Fruit fly (Drosophila melanogaster) whole organism, embryonic: Measurements from ENCODE around the gene Pif1B.

ENCODE experiments used
- Aef1 ChIP-seq: fragments of 200-800 bp; sonication (Bioruptor generic); IDR thresholded peaks from 3 replicates; pipeline ENCODE4 v1.3.6; 2022; ENCODE audit warnings: missing biosample characterization, missing genetic modification characterization
- Asciz ChIP-seq: fragments of 200-800 bp; sonication (Bioruptor generic); optimal IDR thresholded peaks from 2 replicates; lab custom pipeline; 2017; ENCODE audit warnings: missing biosample characterization, mild to moderate bottlenecking, missing genetic modification characterization, missing genetic modification reagents
- CG10462 ChIP-seq: fragments of 200-800 bp; sonication (Bioruptor generic); optimal IDR thresholded peaks from 2 replicates; lab custom pipeline; 2016; ENCODE audit warnings: missing biosample characterization, missing genetic modification characterization
- CG10654 ChIP-seq: fragments of 200-800 bp; sonication (Bioruptor generic); optimal IDR thresholded peaks from 2 replicates; lab custom pipeline; 2016; ENCODE audit warnings: missing biosample characterization, missing genetic modification characterization
- CG11247 ChIP-seq: fragments of 200-800 bp; sonication (Bioruptor generic); IDR thresholded peaks from 2 replicates; pipeline ENCODE4 v1.3.6; 2022; ENCODE audit warnings: missing biosample characterization, missing genetic modification characterization
- CG11560 ChIP-seq: fragments of 200-800 bp; sonication (Bioruptor generic); IDR thresholded peaks from 3 replicates; pipeline ENCODE4 v1.3.6; 2022; ENCODE audit warnings: missing biosample characterization, missing genetic modification characterization
- CG1233 ChIP-seq: fragments of 200-800 bp; sonication (Bioruptor generic); optimal IDR thresholded peaks from 4 replicates; lab custom pipeline; 2018; ENCODE audit warnings: missing biosample characterization, mild to moderate bottlenecking, missing genetic modification characterization
- CG13123 ChIP-seq: fragments of 200-800 bp; sonication (Bioruptor generic); optimal IDR thresholded peaks from 2 replicates; lab custom pipeline; 2016; ENCODE audit warnings: missing biosample characterization, missing genetic modification characterization
- CG13296 ChIP-seq: fragments of 200-800 bp; sonication (Bioruptor generic); optimal IDR thresholded peaks from 3 replicates; lab custom pipeline; 2018; ENCODE audit warnings: missing biosample characterization, mild to moderate bottlenecking, missing genetic modification characterization
- CG14050 ChIP-seq: fragments of 200-800 bp; sonication (Bioruptor generic); IDR thresholded peaks from 3 replicates; pipeline ENCODE4 v1.3.6; 2022; ENCODE audit warnings: missing biosample characterization, missing genetic modification characterization
- CG17359 ChIP-seq: fragments of 200-800 bp; sonication (Bioruptor generic); optimal IDR thresholded peaks from 3 replicates; lab custom pipeline; 2018; ENCODE audit warnings: missing biosample characterization, mild to moderate bottlenecking, missing genetic modification characterization, moderate library complexity
- CG17361 ChIP-seq: fragments of 200-800 bp; sonication (Bioruptor generic); IDR thresholded peaks from 3 replicates; pipeline ENCODE4 v1.3.6; 2022; ENCODE audit warnings: missing biosample characterization, missing genetic modification characterization
- CG17802 ChIP-seq: fragments of 200-800 bp; sonication (Bioruptor generic); optimal IDR thresholded peaks from 2 replicates; lab custom pipeline; 2018; ENCODE audit warnings: missing biosample characterization, mild to moderate bottlenecking, missing genetic modification characterization, moderate library complexity
- CG2889 ChIP-seq: fragments of 200-800 bp; sonication (Bioruptor generic); IDR thresholded peaks from 3 replicates; pipeline ENCODE4 v1.3.6; 2022; ENCODE audit warnings: missing biosample characterization, missing genetic modification characterization
- CG30403 ChIP-seq: fragments of 200-800 bp; sonication (Bioruptor generic); optimal IDR thresholded peaks from 3 replicates; lab custom pipeline; 2016; ENCODE audit warnings: missing biosample characterization, missing genetic modification characterization
- CG31388 ChIP-seq: fragments of 200-800 bp; sonication (Bioruptor generic); optimal IDR thresholded peaks from 2 replicates; lab custom pipeline; 2016; ENCODE audit warnings: missing biosample characterization, missing genetic modification characterization
- CG7839 ChIP-seq: fragments of 200-800 bp; sonication (Bioruptor generic); optimal IDR thresholded peaks from 3 replicates; lab custom pipeline; 2018; ENCODE audit warnings: missing biosample characterization, mild to moderate bottlenecking, missing genetic modification characterization, moderate library complexity
- CG8388 ChIP-seq: fragments of 200-800 bp; sonication (Bioruptor generic); optimal IDR thresholded peaks from 2 replicates; lab custom pipeline; 2019; ENCODE audit warnings: missing biosample characterization, mild to moderate bottlenecking, missing genetic modification characterization, moderate library complexity
- CG9876 ChIP-seq: fragments of 200-800 bp; sonication (Bioruptor generic); optimal IDR thresholded peaks from 2 replicates; lab custom pipeline; 2016; ENCODE audit warnings: missing biosample characterization, missing genetic modification characterization
- Chrac-16 ChIP-seq: fragments of 200-800 bp; sonication (Bioruptor generic); optimal IDR thresholded peaks from 3 replicates; lab custom pipeline; 2016; ENCODE audit warnings: missing biosample characterization, missing genetic modification characterization
- CoRest ChIP-seq: fragments of 200-800 bp; sonication (Bioruptor generic); optimal IDR thresholded peaks from 3 replicates; lab custom pipeline; 2018; ENCODE audit warnings: missing biosample characterization, mild to moderate bottlenecking, missing genetic modification characterization, moderate library complexity
- D ChIP-seq, 2 experiments: fragments of 200-800 bp in 1 of 2; fragments of >200 bp in 1 of 2; sonication (Bioruptor generic) in 1 of 2; optimal IDR thresholded peaks; 2 replicates in 1 of 2; 3 replicates in 1 of 2; lab custom pipeline; 2017; ENCODE audit warnings: mild to moderate bottlenecking in 1 of 2, missing biosample characterization in 1 of 2, missing genetic modification characterization in 1 of 2, missing genetic modification reagents in 1 of 2
- D19B ChIP-seq: fragments of 200-800 bp; sonication (Bioruptor generic); optimal IDR thresholded peaks from 2 replicates; lab custom pipeline; 2017; ENCODE audit warnings: missing biosample characterization, mild to moderate bottlenecking, missing genetic modification characterization
- E2f2 ChIP-seq: fragments of 200-800 bp; sonication (Bioruptor generic); IDR thresholded peaks from 2 replicates; pipeline ENCODE4 v1.3.6; 2022; ENCODE audit warnings: missing biosample characterization, missing genetic modification characterization
- Eip74EF ChIP-seq, 2 experiments: fragments of 200-800 bp in 1 of 2; fragments of >200 bp in 1 of 2; sonication (Bioruptor generic) in 1 of 2; optimal IDR thresholded peaks; 2 replicates each; lab custom pipeline; 2017 to 2019; ENCODE audit warnings: missing biosample characterization in 2 of 2, missing genetic modification characterization in 2 of 2, mild to moderate bottlenecking in 1 of 2, moderate library complexity in 1 of 2
- H2.0 ChIP-seq: fragments of 200-800 bp; sonication (Bioruptor generic); IDR thresholded peaks from 2 replicates; pipeline ENCODE4 v1.3.6; 2022; ENCODE audit warnings: missing biosample characterization, missing genetic modification characterization
- HHEX ChIP-seq: fragments of 200-800 bp; sonication (Bioruptor generic); optimal IDR thresholded peaks from 3 replicates; lab custom pipeline; 2017; ENCODE audit warnings: missing biosample characterization, mild to moderate bottlenecking, missing genetic modification characterization, missing genetic modification reagents
- HLH54F ChIP-seq: fragments of 200-800 bp; sonication (Bioruptor generic); optimal IDR thresholded peaks from 3 replicates; lab custom pipeline; 2016; ENCODE audit warnings: missing biosample characterization, missing genetic modification characterization
- Hmr ChIP-seq: fragments of 200-800 bp; sonication (Bioruptor generic); optimal IDR thresholded peaks from 3 replicates; lab custom pipeline; 2017; ENCODE audit warnings: mild to moderate bottlenecking, missing biosample characterization, missing genetic modification reagents, missing genetic modification characterization
- Hr51 ChIP-seq, 2 experiments: fragments of 200-800 bp; sonication (Bioruptor generic); optimal IDR thresholded peaks; 2 replicates in 1 of 2; 3 replicates in 1 of 2; lab custom pipeline; 2016 to 2018; ENCODE audit warnings: missing biosample characterization in 2 of 2, missing genetic modification characterization in 2 of 2, mild to moderate bottlenecking in 1 of 2, moderate library complexity in 1 of 2
- Jarid2 ChIP-seq: fragments of 200-800 bp; sonication (Bioruptor generic); optimal IDR thresholded peaks from 3 replicates; lab custom pipeline; 2017; ENCODE audit warnings: mild to moderate bottlenecking, missing biosample characterization, missing genetic modification reagents, missing genetic modification characterization
- Nf-YB ChIP-seq: fragments of 200-800 bp; sonication (Bioruptor generic); optimal IDR thresholded peaks from 3 replicates; lab custom pipeline; 2019; ENCODE audit warnings: missing biosample characterization, mild to moderate bottlenecking, missing genetic modification characterization, moderate library complexity
- Oli ChIP-seq: fragments of 200-800 bp; sonication (Bioruptor generic); optimal IDR thresholded peaks from 2 replicates; lab custom pipeline; 2018; ENCODE audit warnings: missing biosample characterization, mild to moderate bottlenecking, missing genetic modification characterization, moderate library complexity
- Optix ChIP-seq: fragments of 200-800 bp; sonication (Bioruptor generic); IDR thresholded peaks from 3 replicates; pipeline ENCODE4 v1.3.6; 2022; ENCODE audit warnings: missing biosample characterization, missing genetic modification characterization
- Ptx1 ChIP-seq: fragments of 200-800 bp; sonication (Bioruptor generic); IDR thresholded peaks from 2 replicates; pipeline ENCODE4 v1.3.6; 2022; ENCODE audit warnings: missing biosample characterization, missing genetic modification characterization
- Rx ChIP-seq: fragments of 200-800 bp; sonication (Bioruptor generic); IDR thresholded peaks from 2 replicates; pipeline ENCODE4 v1.3.6; 2022; ENCODE audit warnings: missing biosample characterization, missing genetic modification characterization
- Trl ChIP-seq, 3 experiments: fragments of >200 bp in 2 of 3; fragments of 200-800 bp in 1 of 3; sonication (Bioruptor generic) in 1 of 3; optimal IDR thresholded peaks; 2 replicates in 1 of 3; 3 replicates in 2 of 3; lab custom pipeline; 2016 to 2017; ENCODE audit warnings: missing biosample characterization in 1 of 3, missing genetic modification characterization in 1 of 3
- Xrp1 ChIP-seq: fragments of 200-800 bp; sonication (Bioruptor generic); IDR thresholded peaks from 2 replicates; pipeline ENCODE4 v1.3.6; 2022; ENCODE audit warnings: missing biosample characterization, missing genetic modification characterization
- dmrt99B ChIP-seq: fragments of 200-800 bp; sonication (Bioruptor generic); optimal IDR thresholded peaks from 2 replicates; lab custom pipeline; 2018; ENCODE audit warnings: missing biosample characterization, mild to moderate bottlenecking, missing genetic modification characterization, moderate library complexity
- dysf ChIP-seq: fragments of 200-800 bp; sonication (Bioruptor generic); IDR thresholded peaks from 3 replicates; pipeline ENCODE4 v1.3.6; 2022; ENCODE audit warnings: missing biosample characterization, missing genetic modification characterization
- fru ChIP-seq: fragments of >200 bp; optimal IDR thresholded peaks from 2 replicates; lab custom pipeline; 2017
- knrl ChIP-seq: fragments of 200-800 bp; sonication (Bioruptor generic); IDR thresholded peaks from 3 replicates; pipeline ENCODE4 v1.3.6; 2022; ENCODE audit warnings: missing biosample characterization, missing genetic modification characterization; ENCODE audit not compliant: partially characterized antibody
- onecut ChIP-seq: fragments of 200-800 bp; sonication (Bioruptor generic); IDR thresholded peaks from 2 replicates; pipeline ENCODE4 v1.3.6; 2022; ENCODE audit warnings: missing biosample characterization, missing genetic modification characterization
- peb ChIP-seq: fragments of 200-800 bp; sonication (Bioruptor generic); IDR thresholded peaks from 2 replicates; pipeline ENCODE4 v1.3.6; 2022; ENCODE audit warnings: missing biosample characterization, missing genetic modification characterization
- salm ChIP-seq: fragments of 200-800 bp; sonication (Bioruptor generic); optimal IDR thresholded peaks from 2 replicates; lab custom pipeline; 2018; ENCODE audit warnings: missing biosample characterization, mild to moderate bottlenecking, missing genetic modification characterization
- tap ChIP-seq: fragments of 200-800 bp; optimal IDR thresholded peaks from 3 replicates; lab custom pipeline; 2019; ENCODE audit warnings: missing biosample characterization, mild to moderate bottlenecking, missing genetic modification characterization, moderate library complexity
- ttk ChIP-seq: fragments of 200-800 bp; sonication (Bioruptor generic); IDR thresholded peaks from 2 replicates; pipeline ENCODE4 v2.1.2; 2022; ENCODE audit warnings: missing biosample characterization, missing genetic modification characterization
- vfl ChIP-seq: fragments of 200-800 bp; sonication (Bioruptor generic); optimal IDR thresholded peaks from 2 replicates; lab custom pipeline; 2016; ENCODE audit warnings: missing biosample characterization, missing genetic modification characterization

Pif1B gene

DNA sequence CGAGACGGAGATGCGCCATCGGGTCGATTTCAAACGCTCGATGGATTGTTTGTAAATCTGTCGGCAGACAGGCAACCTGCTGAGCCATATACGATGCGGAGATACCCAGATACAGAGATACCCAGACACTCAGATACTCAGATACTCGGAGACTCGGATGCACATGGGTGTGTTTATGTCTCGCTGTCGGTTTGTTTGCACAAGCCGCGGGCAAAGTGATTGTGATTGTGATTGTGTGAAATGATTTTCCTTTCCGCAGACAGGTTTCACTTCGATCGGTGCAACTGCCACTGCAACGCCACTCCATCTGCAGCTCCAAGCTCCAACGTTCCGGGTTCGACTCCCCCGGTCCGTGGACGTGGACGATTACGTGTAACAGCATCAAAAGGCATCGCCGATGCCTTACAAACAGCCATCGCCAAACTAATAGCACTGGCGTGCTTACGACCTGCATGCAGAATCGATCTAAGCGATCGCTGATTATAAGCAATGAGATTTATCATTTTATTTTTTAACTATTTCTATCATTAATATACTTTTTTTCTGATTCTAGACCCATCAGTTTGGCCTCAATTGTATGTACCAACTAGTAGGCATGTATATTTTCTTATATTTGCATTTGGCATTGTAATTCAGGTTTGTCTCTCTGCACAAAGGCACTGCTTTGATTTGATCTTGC is 12.1 kb downstream of the Pif1B start (continued):
- TF ChIP-seq D (optimal IDR thresholded peaks at IDR 0.05; lab: Kevin White, UChicago) = no peak
- peak; percentile 20 for TF ChIP-seq D (GFP tag; optimal IDR thresholded peaks at IDR 0.05; lab: Kevin White, UChicago)
- no peak for TF ChIP-seq D19B (GFP tag; lab: Kevin White, UChicago)
- TF ChIP-seq Asciz (GFP tag; lab: Kevin White, UChicago) = peak; percentile 40
- TF ChIP-seq tap (tag; lab: Kevin White, UChicago) = peak; percentile 69
- peak; percentile 41 for TF ChIP-seq CG30403 (GFP tag; lab: Kevin White, UChicago)
- peak; percentile 81 for TF ChIP-seq dmrt99B (tag; lab: Kevin White, UChicago)
- TF ChIP-seq peb = peak; percentile 47; the same call in 1 of the 2 replicates
- TF ChIP-seq CG31388 (GFP tag; lab: Kevin White, UChicago) = no peak
- no peak for TF ChIP-seq Hmr (GFP tag; lab: Kevin White, UChicago)
- peak in 1 of 2 experiments; percentile 74 for TF ChIP-seq Hr51 (GFP tag; optimal IDR thresholded peaks at IDR 0.05; lab: Kevin White, UChicago)
- no peak for TF ChIP-seq CG10462 (GFP tag; lab: Kevin White, UChicago)
- peak; percentile 19 for TF ChIP-seq CG13296 (GFP tag; lab: Kevin White, UChicago)
- TF ChIP-seq Aef1 (GFP tag; lab: Robert Waterston, UW) = 0 out of 3 replicates have a peak, but pooled peaks have one; percentile 33
- peak; percentile 85 for TF ChIP-seq Ptx1 (GFP tag; lab: Robert Waterston, UW)
- TF ChIP-seq Eip74EF (GFP tag; optimal IDR thresholded peaks at IDR 0.05; lab: Kevin White, UChicago) = peak in 1 of 2 experiments; percentile 36
- TF ChIP-seq CG11247 (GFP tag; lab: Robert Waterston, UW) = peak; percentile 64
- TF ChIP-seq HLH54F (GFP tag; lab: Kevin White, UChicago) = no peak
- TF ChIP-seq onecut (GFP tag; lab: Robert Waterston, UW) = 0 out of 2 replicates have a peak, but pooled peaks have one; percentile 22
- TF ChIP-seq CG9876 (GFP tag; lab: Kevin White, UChicago) = no peak
- no peak for TF ChIP-seq CG11560
- no peak for TF ChIP-seq knrl (GFP tag; lab: Robert Waterston, UW)
- TF ChIP-seq CG2889 (GFP tag; lab: Robert Waterston, UW) = peak; percentile 15; the same call in 1 of the 3 replicates
- peak; percentile 70 for TF ChIP-seq CG17359
- TF ChIP-seq CG7839 (tag; lab: Kevin White, UChicago) = peak; percentile 63
- TF ChIP-seq CG14050 (GFP tag; lab: Robert Waterston, UW) = peak; percentile 65
- peak; percentile 1 for TF ChIP-seq HHEX (GFP tag; lab: Kevin White, UChicago)
- peak; percentile 22 for TF ChIP-seq salm (tag; lab: Kevin White, UChicago)
- peak; percentile 62 for TF ChIP-seq Oli (tag; lab: Kevin White, UChicago)
- TF ChIP-seq CG10654 = peak; percentile 29
- TF ChIP-seq dysf (GFP tag; lab: Robert Waterston, UW) = peak; percentile 75
- TF ChIP-seq CG1233 = peak; percentile 5
- peak; percentile 37 for TF ChIP-seq CG8388 (GFP tag; lab: Kevin White, UChicago)
- TF ChIP-seq Optix (GFP tag; lab: Robert Waterston, UW) = peak; percentile 59; the same call in 1 of the 3 replicates
- TF ChIP-seq CG13123 (GFP tag; lab: Kevin White, UChicago) = no peak
- peak; percentile 46; the same call in 1 of the 3 replicates for TF ChIP-seq CG17361 (GFP tag; lab: Robert Waterston, UW)
- peak; percentile 77 for TF ChIP-seq Rx
- no peak for TF ChIP-seq vfl (GFP tag; lab: Kevin White, UChicago)
- 0 out of 2 replicates have a peak, but pooled peaks have one; percentile 20 for TF ChIP-seq E2f2 (GFP tag; lab: Robert Waterston, UW)
- peak; percentile 16 for TF ChIP-seq CG17802
- peak; percentile 2 for TF ChIP-seq Jarid2 (GFP tag; lab: Kevin White, UChicago)
- no peak for TF ChIP-seq Trl (optimal IDR thresholded peaks at IDR 0.05; lab: Kevin White, UChicago)
- no peak for TF ChIP-seq Trl (GFP tag; optimal IDR thresholded peaks at IDR 0.05; lab: Kevin White, UChicago)
- TF ChIP-seq CoRest = peak; percentile 21
- peak; percentile 62 for TF ChIP-seq Xrp1 (GFP tag; lab: Robert Waterston, UW)
- peak; percentile 36; the same call in 1 of the 2 replicates for TF ChIP-seq ttk (GFP tag; lab: Robert Waterston, UW)
- TF ChIP-seq fru (lab: Kevin White, UChicago) = no peak
- TF ChIP-seq Nf-YB (GFP tag; lab: Kevin White, UChicago) = peak; percentile 12
- no peak for TF ChIP-seq Chrac-16 (GFP tag; lab: Kevin White, UChicago)
- TF ChIP-seq H2.0 = peak; percentile 72
